Worm (Caenorhabditis elegans): Measurements from ENCODE around the gene smex-2.
"Not testable (repeated sequence)": the region's sequence is repeated elsewhere in the genome, so short reads cannot be mapped to it uniquely, and the experiment has no call there.

smex-2 gene

ce11 chrX:2041448-2042138 lies 2.3 kb upstream of the smex-2 start:
- no peak for TF ChIP-seq ceh-82 (tag; optimal IDR thresholded peaks at IDR 0.05)
- TF ChIP-seq unc-62 (GFP tag; optimal IDR thresholded peaks at IDR 0.05): no peak
- TF ChIP-seq elt-1 (tag; optimal IDR thresholded peaks at IDR 0.05): peak; percentile 33
- TF ChIP-seq tbx-2 (tag; optimal IDR thresholded peaks at IDR 0.05): no peak

- TF ChIP-seq nhr-28 (tag; optimal IDR thresholded peaks at IDR 0.05): no peak
- peak; percentile 4 for TF ChIP-seq elt-1 (tag; optimal IDR thresholded peaks at IDR 0.05)
- TF ChIP-seq nhr-11 (tag; optimal IDR thresholded peaks at IDR 0.05): no peak
- TF ChIP-seq pqm-1 (tag; optimal IDR thresholded peaks at IDR 0.05): no peak
- TF ChIP-seq fkh-2 (tag; optimal IDR thresholded peaks at IDR 0.05): no peak
- no peak for TF ChIP-seq R02D3.7 (tag; optimal IDR thresholded peaks at IDR 0.05)
- no peak for TF ChIP-seq unc-39 (tag; optimal IDR thresholded peaks at IDR 0.05)
Measured at ce11 chrX:2040877-2041276, 1.6 kb upstream of the smex-2 start.

ce11 chrX:2035172-2035571 lies 4.1 kb downstream of the smex-2 start, which contains the start of gene ergi-1:
Gene ergi-1 (minus strand): TSS chrX:2035272.
- TF ChIP-seq hmg-11 (tag; optimal IDR thresholded peaks at IDR 0.05) (no peak), pha-4 (tag; optimal IDR thresholded peaks at IDR 0.05) (peak; percentile 69)

- TF ChIP-seq elt-3 (tag; optimal IDR thresholded peaks at IDR 0.05) (peak in 1 of 3 experiments; percentile 55), aly-2 (tag; optimal IDR thresholded peaks at IDR 0.05) (no peak), nhr-43 (tag; optimal IDR thresholded peaks at IDR 0.05; ENCODE audit: poor library complexity, severe bottlenecking) (peak; percentile 36), nhr-23 (tag; optimal IDR thresholded peaks at IDR 0.05) (peak; percentile 46), ZK546.5 (tag; optimal IDR thresholded peaks at IDR 0.05) (no peak)
Measured at ce11 chrX:2031414-2031813, 7.8 kb downstream of the smex-2 start, which contains the start of gene Y102A11A.5. Gene Y102A11A.5 (minus strand): TSS chrX:2031588.

ce11 chrX:2030871-2031270 lies 8.4 kb downstream of the smex-2 start:
- TF ChIP-seq pha-4 (tag; optimal IDR thresholded peaks at IDR 0.05) (peak; percentile 51), elt-2 (tag; optimal IDR thresholded peaks at IDR 0.05) (peak; percentile 29), pqm-1 (tag; optimal IDR thresholded peaks at IDR 0.05) (peak; percentile 42), fos-1 (tag; optimal IDR thresholded peaks at IDR 0.05) (no peak), unc-62 (GFP tag; optimal IDR thresholded peaks at IDR 0.05) (no peak)

ce11 chrX:2026342-2026741 lies 12.9 kb downstream of the smex-2 start, which contains the start of gene Y102A11A.2:
Gene Y102A11A.2 (plus strand): TSS chrX:2026642.
- TF ChIP-seq skn-1 (tag; optimal IDR thresholded peaks at IDR 0.05); nhr-43 (tag; optimal IDR thresholded peaks at IDR 0.05; ENCODE audit: poor library complexity, severe bottlenecking); nfya-1 (tag; optimal IDR thresholded peaks at IDR 0.05; ENCODE audit: insufficient read depth): not testable (repeated sequence)

- peak; percentile 8 for TF ChIP-seq pqm-1 (tag; optimal IDR thresholded peaks at IDR 0.05)
- peak; percentile 72 for TF ChIP-seq elt-2 (tag; optimal IDR thresholded peaks at IDR 0.05)
Measured at ce11 chrX:2025405-2025804, 13.9 kb downstream of the smex-2 start.

ce11 chrX:2021558-2021957 lies 17.7 kb downstream of the smex-2 start:
- TF ChIP-seq ceh-28 (tag; optimal IDR thresholded peaks at IDR 0.05) (no peak), mml-1 (tag; optimal IDR thresholded peaks at IDR 0.05) (no peak), ztf-4 (tag; optimal IDR thresholded peaks at IDR 0.05) (no peak), daf-12 (tag; optimal IDR thresholded peaks at IDR 0.05) (no peak), fkh-10 (GFP tag; optimal IDR thresholded peaks at IDR 0.05) (no peak), elt-3 (tag; optimal IDR thresholded peaks at IDR 0.05) (no peak), pha-4 (tag; optimal IDR thresholded peaks at IDR 0.05) (peak; percentile 24), ceh-82 (tag; optimal IDR thresholded peaks at IDR 0.05) (no peak), snpc-4 (tag; optimal IDR thresholded peaks at IDR 0.05) (no peak), sea-2 (GFP tag; optimal IDR thresholded peaks at IDR 0.05) (no peak), elt-2 (tag; optimal IDR thresholded peaks at IDR 0.05) (peak; percentile 46), pqm-1 (tag; optimal IDR thresholded peaks at IDR 0.05) (peak; percentile 34)
